Worm (Caenorhabditis elegans): ENCODE measurements around the gene Y57G11C.48.
A peak's percentile ranks its signal among the peaks of the same experiment; 100 is the strongest.
"Not testable (repeated sequence)": the region's sequence is repeated elsewhere in the genome, so short reads cannot be mapped to it uniquely, and the experiment has no call there.

Gene Y57G11C.48

DNA sequence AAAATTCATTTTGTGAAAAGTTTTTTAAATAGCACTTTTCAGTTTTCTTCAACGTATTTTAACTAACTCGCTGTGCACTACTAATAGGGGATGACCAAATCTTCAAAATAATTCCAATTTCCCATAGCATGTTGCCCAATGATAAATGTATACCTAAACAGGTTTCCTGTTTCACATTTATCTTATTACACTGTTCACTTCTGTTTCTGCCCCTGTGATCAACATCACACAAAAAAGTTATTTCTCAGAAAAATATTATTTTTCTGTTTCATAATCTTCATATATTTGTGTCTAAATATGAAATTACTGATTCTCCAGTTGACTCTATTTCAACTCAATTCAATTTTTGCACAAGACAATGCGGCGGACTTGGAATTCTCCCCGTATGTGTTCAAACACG lies 6.3 kb upstream of the Y57G11C.48 start, which contains the start of gene Y41E3.22:
Gene Y41E3.22 (plus strand): TSS at position 243 of the 400 bp plus-strand sequence.
- peak in 1 of 2 experiments; percentile 90 for TF ChIP-seq unc-62 (GFP tag; optimal IDR thresholded peaks at IDR 0.05 in 1 of 2)
- no peak for TF ChIP-seq unc-62 (tag; optimal IDR thresholded peaks at IDR 0.05)
- TF ChIP-seq aha-1 (tag): peak; percentile 69
- no peak for TF ChIP-seq madf-9 (GFP tag; conservative IDR thresholded peaks at IDR 0.05)

DNA sequence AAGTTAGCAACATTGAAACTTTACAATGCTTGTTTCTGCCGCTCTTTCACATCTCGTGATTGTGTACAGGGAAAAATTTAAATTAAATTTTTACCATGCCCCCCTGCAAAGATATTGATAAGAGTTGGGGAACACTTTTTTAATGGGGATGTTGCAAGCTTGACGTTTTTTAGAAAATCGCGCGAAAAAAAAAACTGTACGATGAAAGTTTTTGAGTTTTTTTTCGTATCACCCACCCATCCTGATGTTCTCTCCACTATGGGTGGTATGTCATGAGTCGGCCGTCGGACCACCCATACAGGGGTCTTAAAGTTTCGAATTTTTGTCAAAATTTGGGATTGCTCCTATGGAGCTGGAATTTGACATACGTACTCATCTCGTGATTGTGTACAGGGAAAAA lies 4.9 kb upstream of the Y57G11C.48 start:
- TF ChIP-seq snpc-1.2 (GFP tag; IDR thresholded peaks at IDR 0.05): peak; percentile 64
- no peak for TF ChIP-seq lir-3 (tag; optimal IDR thresholded peaks at IDR 0.05)
- TF ChIP-seq dmd-9 (GFP tag; IDR thresholded peaks at IDR 0.05): no peak
- TF ChIP-seq daf-8 (GFP tag; IDR thresholded peaks at IDR 0.05): no peak
- TF ChIP-seq T26A8.4 (GFP tag; IDR thresholded peaks at IDR 0.05): no peak

DNA sequence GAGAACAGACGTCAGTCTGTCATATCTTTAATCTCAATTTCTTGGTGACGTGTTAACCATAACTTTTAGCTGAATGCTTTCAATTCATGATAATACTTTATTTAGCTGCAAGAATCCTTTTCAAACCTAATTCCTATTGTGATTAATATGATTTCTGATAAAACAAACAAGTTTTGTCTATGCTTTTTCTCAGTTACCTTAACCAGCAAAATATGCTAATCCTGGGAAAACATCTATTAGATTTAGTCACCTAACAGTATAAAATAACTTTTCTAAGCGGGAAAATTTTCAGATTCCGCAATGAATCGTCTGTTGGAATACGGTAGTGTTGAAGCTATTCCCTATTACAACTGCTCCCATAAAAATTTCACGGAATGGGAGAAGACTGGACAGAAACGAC lies 5.5 kb downstream of the Y57G11C.48 start, which contains the start of gene Y57G11C.30:
Gene Y57G11C.30 (plus strand): TSS at position 301 of the 400 bp plus-strand sequence.
- not testable (repeated sequence) for TF ChIP-seq arid-1 (GFP tag; conservative IDR thresholded peaks at IDR 0.05); lim-7 (GFP tag; IDR thresholded peaks at IDR 0.05); skn-1 (tag; optimal IDR thresholded peaks at IDR 0.05)

DNA sequence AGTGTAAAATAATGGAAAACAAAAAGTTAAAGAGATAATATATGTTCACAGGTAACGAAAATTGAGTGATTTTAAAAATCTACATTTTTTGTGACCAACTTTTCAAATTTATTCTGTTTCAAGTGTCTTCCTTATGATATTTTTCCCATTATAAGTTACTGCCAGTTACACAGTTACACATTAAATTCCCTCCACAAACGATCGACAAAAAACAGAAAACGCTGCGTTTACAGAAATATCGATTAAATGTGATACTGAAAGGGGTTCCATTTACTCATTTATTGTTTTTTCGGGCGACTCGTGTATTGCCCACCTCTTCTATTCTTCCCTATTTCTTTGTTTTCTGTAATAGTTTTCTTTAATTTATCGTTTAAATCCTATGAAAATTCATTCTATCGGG lies 7.1 kb downstream of the Y57G11C.48 start, which contains the start of gene Y57G11C.1144:
Gene Y57G11C.1144 (plus strand): TSS at position 301 of the 400 bp plus-strand sequence.
- no peak for TF ChIP-seq sdz-12 (GFP tag; optimal IDR thresholded peaks at IDR 0.05)
- TF ChIP-seq lin-13 (GFP tag; optimal IDR thresholded peaks at IDR 0.05): no peak
- no peak for TF ChIP-seq zip-2 (tag; optimal IDR thresholded peaks at IDR 0.05)

DNA sequence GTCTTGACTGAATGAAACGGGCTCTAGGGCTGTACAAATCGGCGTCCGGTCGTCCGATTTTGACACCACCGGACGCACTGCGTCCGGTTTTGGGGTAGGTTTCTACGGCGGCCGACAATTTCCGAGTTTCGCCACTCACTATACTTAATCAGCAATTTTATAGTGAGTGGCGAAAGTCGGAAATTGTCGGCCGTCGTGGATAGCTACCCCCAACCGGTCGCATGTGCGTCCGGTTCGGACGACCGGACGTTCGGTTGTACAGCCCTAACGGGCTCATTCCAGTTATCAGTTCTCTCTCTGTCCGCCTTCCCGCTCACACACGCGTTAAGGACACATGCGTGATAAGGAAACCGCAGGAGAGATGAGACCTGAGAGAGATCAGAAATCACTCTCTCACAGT lies 11.5 kb downstream of the Y57G11C.48 start, which contains the start of gene Y57G11C.1131:
Gene Y57G11C.1131 (plus strand): TSS at position 333 of the 400 bp plus-strand sequence.
- TF ChIP-seq madf-5 (GFP tag; IDR thresholded peaks at IDR 0.05) (0 out of 4 replicates have a peak, but pooled peaks of 1 of the 2 experiments have one; percentile 25), F37D6.2 (tag; optimal IDR thresholded peaks at IDR 0.05) (no peak), zip-2 (tag; optimal IDR thresholded peaks at IDR 0.05) (no peak), snpc-1.2 (GFP tag; IDR thresholded peaks at IDR 0.05) (peak; percentile 89), zfp-2 (tag; optimal IDR thresholded peaks at IDR 0.05) (no peak), spr-1 (tag; optimal IDR thresholded peaks at IDR 0.05) (no peak), Y75B8A.6 (GFP tag; IDR thresholded peaks at IDR 0.05) (no peak), skn-1 (tag; optimal IDR thresholded peaks at IDR 0.05) (no peak)

DNA sequence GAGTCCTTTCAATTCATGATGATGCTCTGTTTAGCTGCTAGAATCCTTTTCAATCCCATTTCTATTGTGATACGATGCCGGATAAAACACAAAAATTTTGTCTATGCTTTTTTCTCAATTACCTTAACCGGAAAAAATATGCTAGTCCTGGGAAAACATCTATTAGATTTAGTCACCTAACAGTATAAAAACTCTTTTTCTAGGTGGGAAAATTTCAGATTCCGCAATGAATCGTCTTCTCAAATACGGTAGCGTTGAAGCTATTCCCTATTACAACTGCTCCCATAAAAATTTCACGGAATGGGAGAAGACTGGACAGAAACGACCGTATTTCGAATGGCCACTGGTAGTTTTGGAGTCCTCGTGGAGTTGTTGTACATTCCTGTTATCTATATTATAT lies 14.7 kb downstream of the Y57G11C.48 start, which contains the start of gene Y57G11C.28:
Gene Y57G11C.28 (plus strand): TSS at position 301 of the 400 bp plus-strand sequence.
- TF ChIP-seq nhr-48 (tag; optimal IDR thresholded peaks at IDR 0.05) (no peak), ceh-28 (tag; optimal IDR thresholded peaks at IDR 0.05) (no peak), madf-5 (GFP tag; IDR thresholded peaks at IDR 0.05) (no peak), ceh-32 (tag; optimal IDR thresholded peaks at IDR 0.05; ENCODE audit: poor library complexity) (no peak), ztf-7 (tag; optimal IDR thresholded peaks at IDR 0.05) (no peak), ces-1 (GFP tag; optimal IDR thresholded peaks at IDR 0.05) (no peak), nhr-41 (GFP tag; IDR thresholded peaks at IDR 0.05) (no peak), ZK337.2 (GFP tag; IDR thresholded peaks at IDR 0.05) (no peak), egl-27 (tag; optimal IDR thresholded peaks at IDR 0.05) (no peak), zfp-2 (tag; optimal IDR thresholded peaks at IDR 0.05) (no peak), dve-1 (tag; optimal IDR thresholded peaks at IDR 0.05; ENCODE audit: insufficient read depth) (no peak), ctbp-1 (GFP tag; IDR thresholded peaks at IDR 0.05) (no peak), dmd-8 (GFP tag; IDR thresholded peaks at IDR 0.05) (no peak)

Measured in whole organism, L4 larva.